Worm (Caenorhabditis elegans): Measurements from ENCODE around the gene fbxa-85.

DNA sequence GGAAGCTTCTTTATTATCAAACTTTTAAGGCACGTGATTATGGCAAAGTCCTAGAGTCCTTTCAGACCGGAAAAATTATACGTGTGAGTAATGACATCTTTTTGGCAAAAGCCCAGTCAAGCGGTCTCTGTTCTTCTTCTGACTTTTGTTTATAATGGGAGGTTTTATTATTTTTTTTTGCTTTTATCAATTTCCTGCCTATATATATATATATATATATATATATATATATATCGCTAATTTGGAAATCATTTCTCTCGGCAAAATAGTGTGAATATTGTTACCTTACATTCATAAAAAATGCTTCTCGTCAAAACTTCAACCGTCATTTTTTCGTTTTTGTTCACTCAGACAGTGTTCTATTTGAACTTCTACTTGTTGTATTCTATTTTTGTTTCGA is 41.3 kb upstream of the fbxa-85 start, which contains the start of gene srbc-62:
- TF ChIP-seq ztf-29 (GFP tag; IDR thresholded peaks at IDR 0.05) (no peak), flt-1 (GFP tag; IDR thresholded peaks at IDR 0.05) (no peak), med-1 (GFP tag; optimal IDR thresholded peaks at IDR 0.05; ENCODE audit: insufficient read depth) (no peak), ref-1 (GFP tag; conservative IDR thresholded peaks at IDR 0.05) (no peak), tab-1 (GFP tag; IDR thresholded peaks at IDR 0.05) (no peak), ztf-23 (GFP tag; IDR thresholded peaks at IDR 0.05) (no peak), T22C8.4 (GFP tag; IDR thresholded peaks at IDR 0.05) (no peak), klf-2 (GFP tag; conservative IDR thresholded peaks at IDR 0.05) (no peak)
